Worm (Caenorhabditis elegans) whole organism, L4 larva: Measurements from ENCODE around the gene oac-24.

Source experiments
- F37D6.2 ChIP-seq: sonication (generic microtip); optimal IDR thresholded peaks from 2 replicates; lab custom pipeline; 2016; ENCODE audit warnings: mild to moderate bottlenecking, missing genetic modification characterization, missing compliant biosample characterization
- aly-2 ChIP-seq: sonication (generic microtip); optimal IDR thresholded peaks from 2 replicates; lab custom pipeline; 2018; ENCODE audit warnings: missing biosample characterization, missing genetic modification characterization
- ama-1 ChIP-seq: fragments of 150-350 bp; optimal IDR thresholded peaks from 2 replicates; lab custom pipeline; 2014; ENCODE audit warnings: inconsistent platforms, mixed read lengths
- attf-4 ChIP-seq: sonication (generic microtip); optimal IDR thresholded peaks from 3 replicates; lab custom pipeline; 2017; ENCODE audit warnings: missing biosample characterization, missing genetic modification characterization
- fos-1 ChIP-seq: fragments of 150-350 bp; optimal IDR thresholded peaks from 2 replicates; lab custom pipeline; 2014; ENCODE audit warnings: missing biosample characterization, missing genetic modification characterization
- jun-1 ChIP-seq: fragments of 150-350 bp; optimal IDR thresholded peaks from 2 replicates; lab custom pipeline; 2014; ENCODE audit warnings: missing biosample characterization, missing genetic modification reagents, missing genetic modification characterization
- mes-2 ChIP-seq: sonication (generic microtip); optimal IDR thresholded peaks from 2 replicates; lab custom pipeline; 2016; ENCODE audit warnings: missing genotype, mild to moderate bottlenecking, missing genetic modification characterization, missing compliant biosample characterization; ENCODE audit not compliant: poor library complexity, severe bottlenecking
- skn-1 ChIP-seq: fragments of 150-350 bp; optimal IDR thresholded peaks from 2 replicates; lab custom pipeline; 2014; ENCODE audit warnings: missing biosample characterization, missing genetic modification characterization
- snpc-4 ChIP-seq: fragments of 150-350 bp; optimal IDR thresholded peaks from 2 replicates; lab custom pipeline; 2014; ENCODE audit warnings: missing biosample characterization, missing genetic modification characterization
- zip-11 ChIP-seq: fragments of 200-800 bp; sonication (Bioruptor generic); IDR thresholded peaks from 2 replicates; pipeline ENCODE4 v1.3.6; 2022; ENCODE audit warnings: missing genetic modification characterization, missing compliant biosample characterization
- zip-2 ChIP-seq: fragments of 150-350 bp; optimal IDR thresholded peaks from 2 replicates; lab custom pipeline; 2014; ENCODE audit warnings: missing biosample characterization, missing genetic modification characterization

- TF ChIP-seq zip-2 (tag; lab: Kevin White, UChicago) (no peak), skn-1 (tag; lab: Kevin White, UChicago) (no peak), F37D6.2 (tag; lab: Kevin White, UChicago) (no peak), fos-1 (tag; lab: Kevin White, UChicago) (no peak), aly-2 (tag; lab: Kevin White, UChicago) (no peak), mes-2 (tag; lab: Kevin White, UChicago) (no peak), ama-1 (lab: Kevin White, UChicago) (no peak), zip-11 (GFP tag; lab: Robert Waterston, UW) (no peak), attf-4 (tag; lab: Kevin White, UChicago) (no peak), snpc-4 (tag; lab: Kevin White, UChicago) (no peak), jun-1 (tag; lab: Kevin White, UChicago) (no peak)
Measured at ce11 chrV:4742190-4742589, 31.6 kb downstream of the oac-24 start, which contains the start of gene ugt-61.
